Fruit fly (Drosophila melanogaster) whole organism, embryonic: ENCODE measurements around the gene CG43291.

Experiments used
- Ada2b ChIP-seq: fragments of 200-800 bp; sonication (Bioruptor generic); IDR thresholded peaks from 2 replicates; pipeline ENCODE4 v1.3.6; 2022; ENCODE audit warnings: missing biosample characterization, missing genetic modification characterization
- CG10366 ChIP-seq: fragments of 200-800 bp; sonication (Bioruptor generic); IDR thresholded peaks from 2 replicates; pipeline ENCODE4 v1.3.6; 2022; ENCODE audit warnings: missing biosample characterization, missing genetic modification characterization
- CG10462 ChIP-seq: fragments of 200-800 bp; sonication (Bioruptor generic); optimal IDR thresholded peaks from 2 replicates; lab custom pipeline; 2016; ENCODE audit warnings: missing biosample characterization, missing genetic modification characterization
- CG11504 ChIP-seq: fragments of 200-800 bp; sonication (Bioruptor generic); optimal IDR thresholded peaks from 3 replicates; lab custom pipeline; 2019; ENCODE audit warnings: missing biosample characterization, mild to moderate bottlenecking, missing genetic modification characterization, moderate library complexity
- CG11723 ChIP-seq: fragments of 200-800 bp; sonication (Bioruptor generic); optimal IDR thresholded peaks from 2 replicates; lab custom pipeline; 2017; ENCODE audit warnings: missing biosample characterization, mild to moderate bottlenecking, missing genetic modification characterization
- CG12104 ChIP-seq: fragments of 200-800 bp; sonication (Bioruptor generic); optimal IDR thresholded peaks from 3 replicates; lab custom pipeline; 2016; ENCODE audit warnings: missing biosample characterization, missing genetic modification characterization
- CG13287 ChIP-seq: fragments of 200-800 bp; sonication (Bioruptor generic); IDR thresholded peaks from 2 replicates; pipeline ENCODE4 v1.3.6; 2022; ENCODE audit warnings: missing biosample characterization, missing genetic modification characterization; ENCODE audit not compliant: partially characterized antibody
- CG13296 ChIP-seq: fragments of 200-800 bp; sonication (Bioruptor generic); optimal IDR thresholded peaks from 3 replicates; lab custom pipeline; 2018; ENCODE audit warnings: missing biosample characterization, mild to moderate bottlenecking, missing genetic modification characterization
- CG14050 ChIP-seq: fragments of 200-800 bp; sonication (Bioruptor generic); IDR thresholded peaks from 3 replicates; pipeline ENCODE4 v1.3.6; 2022; ENCODE audit warnings: missing biosample characterization, missing genetic modification characterization
- CG14441 ChIP-seq: fragments of 200-800 bp; sonication (Bioruptor generic); IDR thresholded peaks from 2 replicates; pipeline ENCODE4 v1.3.6; 2022; ENCODE audit warnings: missing biosample characterization, missing genetic modification characterization
- CG15073 ChIP-seq: fragments of 200-800 bp; sonication (Bioruptor generic); optimal IDR thresholded peaks from 2 replicates; lab custom pipeline; 2016; ENCODE audit warnings: missing biosample characterization, missing genetic modification characterization
- CG15696 ChIP-seq: fragments of 200-800 bp; sonication (Bioruptor generic); optimal IDR thresholded peaks from 2 replicates; lab custom pipeline; 2019; ENCODE audit warnings: missing biosample characterization, mild to moderate bottlenecking, missing genetic modification characterization, moderate library complexity
- CG1602 ChIP-seq: fragments of 200-800 bp; sonication (Bioruptor generic); optimal IDR thresholded peaks from 3 replicates; lab custom pipeline; 2016; ENCODE audit warnings: missing biosample characterization, missing genetic modification characterization
- CG17912 ChIP-seq: fragments of 200-800 bp; sonication (Bioruptor generic); optimal IDR thresholded peaks from 2 replicates; lab custom pipeline; 2018; ENCODE audit warnings: missing biosample characterization, mild to moderate bottlenecking, missing genetic modification characterization
- CG30403 ChIP-seq: fragments of 200-800 bp; sonication (Bioruptor generic); optimal IDR thresholded peaks from 3 replicates; lab custom pipeline; 2016; ENCODE audit warnings: missing biosample characterization, missing genetic modification characterization
- CG32532 ChIP-seq: fragments of 200-800 bp; sonication (Bioruptor generic); IDR thresholded peaks from 2 replicates; pipeline ENCODE4 v1.3.6; 2022; ENCODE audit warnings: missing biosample characterization, missing genetic modification characterization
- CG32772 ChIP-seq: fragments of 200-800 bp; sonication (Bioruptor generic); IDR thresholded peaks from 2 replicates; pipeline ENCODE4 v1.3.6; 2022; ENCODE audit warnings: missing biosample characterization, missing genetic modification characterization
- CG43689 ChIP-seq: fragments of 200-800 bp; sonication (Bioruptor generic); IDR thresholded peaks from 2 replicates; pipeline ENCODE4 v1.3.6; 2022; ENCODE audit warnings: missing biosample characterization, missing genetic modification characterization
- CG6854 ChIP-seq: fragments of 200-800 bp; sonication (Bioruptor generic); optimal IDR thresholded peaks from 3 replicates; lab custom pipeline; 2017; ENCODE audit warnings: missing biosample characterization, mild to moderate bottlenecking, missing genetic modification characterization
- CG8944 ChIP-seq: fragments of 200-800 bp; sonication (Bioruptor generic); optimal IDR thresholded peaks from 3 replicates; lab custom pipeline; 2016; ENCODE audit warnings: missing biosample characterization, missing genetic modification characterization
- CkIIα-i1 ChIP-seq: fragments of 200-800 bp; sonication (Bioruptor generic); IDR thresholded peaks from 2 replicates; pipeline ENCODE4 v1.3.6; 2022; ENCODE audit warnings: missing biosample characterization, missing genetic modification characterization
- D ChIP-seq, 2 experiments: fragments of 200-800 bp in 1 of 2; fragments of >200 bp in 1 of 2; sonication (Bioruptor generic) in 1 of 2; optimal IDR thresholded peaks; 2 replicates in 1 of 2; 3 replicates in 1 of 2; lab custom pipeline; 2017; ENCODE audit warnings: mild to moderate bottlenecking in 1 of 2, missing biosample characterization in 1 of 2, missing genetic modification characterization in 1 of 2, missing genetic modification reagents in 1 of 2
- Dip3 ChIP-seq: fragments of 200-800 bp; sonication (Bioruptor generic); optimal IDR thresholded peaks from 3 replicates; lab custom pipeline; 2016; ENCODE audit warnings: missing biosample characterization, missing genetic modification characterization
- HLH54F ChIP-seq: fragments of 200-800 bp; sonication (Bioruptor generic); optimal IDR thresholded peaks from 3 replicates; lab custom pipeline; 2016; ENCODE audit warnings: missing biosample characterization, missing genetic modification characterization
- Oli ChIP-seq: fragments of 200-800 bp; sonication (Bioruptor generic); optimal IDR thresholded peaks from 2 replicates; lab custom pipeline; 2018; ENCODE audit warnings: missing biosample characterization, mild to moderate bottlenecking, missing genetic modification characterization, moderate library complexity
- Pdp1 ChIP-seq, 2 experiments: fragments of 200-800 bp; sonication (Bioruptor generic); optimal IDR thresholded peaks; 3 replicates each; lab custom pipeline; 2016; ENCODE audit warnings: missing biosample characterization in 2 of 2, missing genetic modification characterization in 2 of 2, mild to moderate bottlenecking in 1 of 2, moderate library complexity in 1 of 2
- Stat92E ChIP-seq, 3 experiments: fragments of >200 bp in 2 of 3; fragments of 200-800 bp in 1 of 3; sonication (Bioruptor generic) in 1 of 3; optimal IDR thresholded peaks; 2 replicates each; lab custom pipeline; 2017 to 2019; ENCODE audit warnings: missing biosample characterization in 3 of 3, missing genetic modification characterization in 3 of 3, mild to moderate bottlenecking in 1 of 3, moderate library complexity in 1 of 3
- ac ChIP-seq: fragments of 200-800 bp; sonication (Bioruptor generic); optimal IDR thresholded peaks from 3 replicates; lab custom pipeline; 2017; ENCODE audit warnings: missing biosample characterization, mild to moderate bottlenecking, missing genetic modification characterization
- bcd ChIP-seq: fragments of 200-800 bp; sonication (Bioruptor generic); optimal IDR thresholded peaks from 2 replicates; lab custom pipeline; 2017; ENCODE audit warnings: missing biosample characterization, mild to moderate bottlenecking, missing genetic modification characterization
- chinmo ChIP-seq: fragments of 200-800 bp; sonication (Bioruptor generic); IDR thresholded peaks from 4 replicates; pipeline ENCODE4 v1.3.6; 2022; ENCODE audit warnings: missing biosample characterization, missing genetic modification characterization; ENCODE audit not compliant: partially characterized antibody
- ewg ChIP-seq: fragments of 200-800 bp; sonication (Bioruptor generic); optimal IDR thresholded peaks from 3 replicates; lab custom pipeline; 2017; ENCODE audit warnings: mild to moderate bottlenecking, missing biosample characterization, missing genetic modification reagents, missing genetic modification characterization
- eyg ChIP-seq: fragments of 200-800 bp; sonication (Bioruptor generic); optimal IDR thresholded peaks from 3 replicates; lab custom pipeline; 2016; ENCODE audit warnings: missing biosample characterization, missing genetic modification characterization
- gfzf ChIP-seq: fragments of 200-800 bp; sonication (Bioruptor generic); optimal IDR thresholded peaks from 2 replicates; lab custom pipeline; 2016; ENCODE audit warnings: missing biosample characterization, mild to moderate bottlenecking, missing genetic modification characterization, moderate library complexity
- gsb ChIP-seq: fragments of 200-800 bp; sonication (Bioruptor generic); IDR thresholded peaks from 2 replicates; pipeline ENCODE4 v1.3.6; 2022; ENCODE audit warnings: missing biosample characterization, missing genetic modification characterization
- gt ChIP-seq: fragments of 200-800 bp; sonication (Bioruptor generic); IDR thresholded peaks from 2 replicates; pipeline ENCODE4 v1.3.6; 2022; ENCODE audit warnings: missing biosample characterization, missing genetic modification characterization
- h ChIP-seq: fragments of >200 bp; optimal IDR thresholded peaks from 2 replicates; lab custom pipeline; 2017
- ind ChIP-seq: fragments of 200-800 bp; sonication (Bioruptor generic); optimal IDR thresholded peaks from 3 replicates; lab custom pipeline; 2016; ENCODE audit warnings: missing biosample characterization, missing genetic modification characterization
- lmd ChIP-seq: fragments of 200-800 bp; sonication (Bioruptor generic); IDR thresholded peaks from 2 replicates; pipeline ENCODE4 v1.3.6; 2022; ENCODE audit warnings: missing biosample characterization, missing genetic modification characterization
- lov ChIP-seq, 2 experiments: fragments of 200-800 bp in 1 of 2; fragments of >200 bp in 1 of 2; sonication (Bioruptor generic) in 1 of 2; IDR thresholded peaks in 1 of 2; optimal IDR thresholded peaks in 1 of 2; 2 replicates in 1 of 2; 3 replicates in 1 of 2; pipeline versions ENCODE4 v1.3.6 to Lab custom; 2017 to 2022; ENCODE audit warnings: missing biosample characterization in 1 of 2, missing genetic modification characterization in 1 of 2
- maf-S ChIP-seq: fragments of 200-800 bp; sonication (Bioruptor generic); optimal IDR thresholded peaks from 2 replicates; lab custom pipeline; 2016; ENCODE audit warnings: missing biosample characterization, missing genetic modification characterization
- pfk ChIP-seq: fragments of 200-800 bp; sonication (Bioruptor generic); optimal IDR thresholded peaks from 2 replicates; lab custom pipeline; 2018; ENCODE audit warnings: missing biosample characterization, mild to moderate bottlenecking, missing genetic modification characterization, moderate library complexity
- pzg ChIP-seq: fragments of 200-800 bp; sonication (Bioruptor generic); optimal IDR thresholded peaks from 3 replicates; lab custom pipeline; 2018; ENCODE audit warnings: missing biosample characterization, mild to moderate bottlenecking, missing genetic modification characterization, moderate library complexity
- run ChIP-seq: fragments of 200-800 bp; sonication (Bioruptor generic); optimal IDR thresholded peaks from 3 replicates; lab custom pipeline; 2018; ENCODE audit warnings: missing biosample characterization, mild to moderate bottlenecking, missing genetic modification characterization
- slbo ChIP-seq: fragments of 200-800 bp; sonication (Bioruptor generic); IDR thresholded peaks from 2 replicates; pipeline ENCODE4 v1.3.6; 2022; ENCODE audit warnings: missing biosample characterization, missing genetic modification characterization
- slou ChIP-seq: fragments of 200-800 bp; sonication (Bioruptor generic); optimal IDR thresholded peaks from 3 replicates; lab custom pipeline; 2016; ENCODE audit warnings: missing biosample characterization, missing genetic modification characterization
- sqz ChIP-seq: fragments of 200-800 bp; sonication (Bioruptor generic); optimal IDR thresholded peaks from 3 replicates; lab custom pipeline; 2018; ENCODE audit warnings: missing biosample characterization, mild to moderate bottlenecking, missing genetic modification characterization
- ssp ChIP-seq: fragments of 200-800 bp; sonication (Bioruptor generic); IDR thresholded peaks from 2 replicates; pipeline ENCODE4 v1.3.6; 2022; ENCODE audit warnings: missing biosample characterization, missing genetic modification characterization
- tgo ChIP-seq: fragments of 200-800 bp; sonication (Bioruptor generic); IDR thresholded peaks from 3 replicates; pipeline ENCODE4 v1.3.6; 2022; ENCODE audit warnings: missing biosample characterization, missing genetic modification characterization
- tx ChIP-seq: fragments of 200-800 bp; sonication (Bioruptor generic); optimal IDR thresholded peaks from 2 replicates; lab custom pipeline; 2016; ENCODE audit warnings: missing biosample characterization, missing genetic modification characterization
- wor ChIP-seq: fragments of 200-800 bp; sonication (Bioruptor generic); IDR thresholded peaks from 2 replicates; pipeline ENCODE4 v1.3.6; 2022; ENCODE audit warnings: missing biosample characterization, missing genetic modification characterization

The CG43291 gene

DNA sequence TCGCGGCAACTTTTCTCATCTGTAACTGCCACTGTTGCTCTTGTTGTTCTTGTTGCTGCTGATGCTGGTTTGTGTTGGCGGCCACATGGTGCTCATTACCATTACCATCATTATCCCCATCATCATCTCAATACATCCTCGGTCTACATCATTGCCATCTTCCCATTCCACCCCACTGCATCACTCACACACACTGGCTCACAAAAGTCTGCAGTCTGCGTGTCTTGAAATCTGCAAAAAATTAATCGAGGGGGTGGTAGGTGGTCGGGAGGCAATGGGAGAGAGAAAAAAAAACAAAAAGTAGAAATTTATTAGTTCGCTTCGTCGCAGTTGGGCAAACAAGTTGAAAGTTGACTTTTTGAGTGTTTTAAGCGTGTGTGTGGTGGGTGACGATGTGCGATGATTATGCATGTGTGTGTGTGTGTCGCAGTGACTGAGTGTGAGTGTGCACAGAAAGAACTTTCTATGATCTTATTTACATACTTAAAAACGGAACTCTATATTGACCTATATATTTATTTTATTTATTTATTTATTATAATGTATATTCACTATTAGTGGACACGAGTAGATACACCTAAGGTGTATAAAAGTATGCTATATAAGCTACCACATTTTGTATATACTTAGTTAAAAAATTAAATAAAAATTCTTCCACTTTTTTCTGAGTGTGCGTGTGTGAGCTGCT, 35.0 kb upstream of the CG43291 start (continued):
- TF ChIP-seq CG14050 (GFP tag; lab: Robert Waterston, UW) (no peak), CG11504 (tag; lab: Kevin White, UChicago) (peak; percentile 62), CG14441 (no peak), h (lab: Kevin White, UChicago) (no peak), CG13287 (no peak), pfk (GFP tag; lab: Kevin White, UChicago) (no peak), Oli (tag; lab: Kevin White, UChicago) (peak; percentile 22), CkIIα-i1 (GFP tag; lab: Robert Waterston, UW) (no peak), Pdp1 (GFP tag; optimal IDR thresholded peaks at IDR 0.05; lab: Kevin White, UChicago) (no peak), sqz (GFP tag; lab: Kevin White, UChicago) (no peak), CG8944 (GFP tag; lab: Kevin White, UChicago) (no peak), ind (GFP tag; lab: Kevin White, UChicago) (no peak), gfzf (no peak), gsb (GFP tag; lab: Robert Waterston, UW) (no peak), pzg (GFP tag; lab: Kevin White, UChicago) (no peak), run (no peak), bcd (peak; percentile 0), maf-S (no peak), ssp (no peak), tgo (GFP tag; lab: Robert Waterston, UW) (peak; percentile 28; the same call in 1 of the 3 replicates), CG15073 (no peak), wor (GFP tag; lab: Robert Waterston, UW) (no peak), ac (GFP tag; lab: Kevin White, UChicago) (no peak), CG1602 (GFP tag; lab: Kevin White, UChicago) (no peak), lmd (GFP tag; lab: Robert Waterston, UW) (0 out of 2 replicates have a peak, but pooled peaks have one; percentile 19), ewg (GFP tag; lab: Kevin White, UChicago) (no peak), CG11723 (GFP tag; lab: Kevin White, UChicago) (no peak), CG15696 (no peak), HLH54F (no peak), Ada2b (no peak), tx (GFP tag; lab: Kevin White, UChicago) (no peak), CG17912 (GFP tag; lab: Kevin White, UChicago) (no peak), Dip3 (GFP tag; lab: Kevin White, UChicago) (no peak), CG12104 (GFP tag; lab: Kevin White, UChicago) (no peak), D (optimal IDR thresholded peaks at IDR 0.05; lab: Kevin White, UChicago) (no peak), D (GFP tag; optimal IDR thresholded peaks at IDR 0.05; lab: Kevin White, UChicago) (peak; percentile 41), CG32532 (GFP tag; lab: Robert Waterston, UW) (no peak), CG43689 (GFP tag; lab: Robert Waterston, UW) (no peak), CG10366 (GFP tag; lab: Robert Waterston, UW) (no peak), chinmo (GFP tag; lab: Robert Waterston, UW) (no peak), slou (GFP tag; lab: Kevin White, UChicago) (no peak), eyg (GFP tag; lab: Kevin White, UChicago) (no peak), CG13296 (peak; percentile 17), CG30403 (GFP tag; lab: Kevin White, UChicago) (peak; percentile 22), CG32772 (GFP tag; lab: Robert Waterston, UW) (no peak), lov (optimal IDR thresholded peaks at IDR 0.05; lab: Kevin White, UChicago) (no peak), lov (GFP tag; IDR thresholded peaks at IDR 0.05; lab: Robert Waterston, UW) (no peak), Stat92E (GFP tag; optimal IDR thresholded peaks at IDR 0.05; lab: Kevin White, UChicago) (no peak), CG6854 (GFP tag; lab: Kevin White, UChicago) (no peak), CG10462 (GFP tag; lab: Kevin White, UChicago) (no peak), gt (no peak), slbo (peak; percentile 29; the same call in 1 of the 2 replicates)
